Fruit fly (Drosophila melanogaster): ENCODE data around the gene Pect.

Gene Pect

dm6 chr2L:13164994-13165801, 38.4 kb upstream of the Pect start, which contains the start of gene Sirt1 (continued):
- no peak for TF ChIP-seq shn (GFP tag; optimal IDR thresholded peaks at IDR 0.05)
- peak; percentile 83 for TF ChIP-seq Six4 (GFP tag; optimal IDR thresholded peaks at IDR 0.05)
- no peak for TF ChIP-seq cas (GFP tag; IDR thresholded peaks at IDR 0.05)
- peak; percentile 76 for TF ChIP-seq Nf-YB (GFP tag; optimal IDR thresholded peaks at IDR 0.05)
- peak; percentile 100 for TF ChIP-seq YL-1 (GFP tag; optimal IDR thresholded peaks at IDR 0.05)
- peak; percentile 18 for TF ChIP-seq stwl (tag; optimal IDR thresholded peaks at IDR 0.05)
- no peak for TF ChIP-seq CG17912 (GFP tag; optimal IDR thresholded peaks at IDR 0.05)
- TF ChIP-seq CG10267 (tag; optimal IDR thresholded peaks at IDR 0.05): peak; percentile 77
- TF ChIP-seq CG8765 (GFP tag; IDR thresholded peaks at IDR 0.05): peak; percentile 49; the same call in 1 of the 2 replicates
- TF ChIP-seq CG6813 (GFP tag; optimal IDR thresholded peaks at IDR 0.05): peak; percentile 73
- TF ChIP-seq Hand (GFP tag; optimal IDR thresholded peaks at IDR 0.05): peak; percentile 16
- peak; percentile 89 for TF ChIP-seq sug (tag; optimal IDR thresholded peaks at IDR 0.05)
- TF ChIP-seq Trl (optimal IDR thresholded peaks at IDR 0.05): no peak
- TF ChIP-seq Trl (GFP tag; optimal IDR thresholded peaks at IDR 0.05): peak; percentile 14
- TF ChIP-seq unpg (GFP tag; optimal IDR thresholded peaks at IDR 0.05): peak; percentile 82
- peak; percentile 76 for TF ChIP-seq lilli (GFP tag; optimal IDR thresholded peaks at IDR 0.05)
- peak; percentile 84 for TF ChIP-seq CG12155 (GFP tag; optimal IDR thresholded peaks at IDR 0.05)
- TF ChIP-seq Hr3 (GFP tag; optimal IDR thresholded peaks at IDR 0.05): peak; percentile 92
- TF ChIP-seq Neu2 (GFP tag; optimal IDR thresholded peaks at IDR 0.05; ENCODE audit: borderline replicate concordance): no peak
- peak; percentile 87 for TF ChIP-seq phol (tag; optimal IDR thresholded peaks at IDR 0.05)
- TF ChIP-seq Optix (GFP tag; IDR thresholded peaks at IDR 0.05): no peak
- TF ChIP-seq gt (GFP tag; IDR thresholded peaks at IDR 0.05): 0 out of 2 replicates have a peak, but pooled peaks have one; percentile 27
- TF ChIP-seq CG16863 (GFP tag; optimal IDR thresholded peaks at IDR 0.05): peak; percentile 57
- 0 out of 2 replicates have a peak, but pooled peaks have one; percentile 21 for TF ChIP-seq crol (GFP tag; IDR thresholded peaks at IDR 0.05)
- peak; percentile 59 for TF ChIP-seq pnt (GFP tag; optimal IDR thresholded peaks at IDR 0.05)
- no peak for TF ChIP-seq dimm (GFP tag; IDR thresholded peaks at IDR 0.05)
- TF ChIP-seq rib (GFP tag; IDR thresholded peaks at IDR 0.05): no peak
- TF ChIP-seq CG18476 (GFP tag; optimal IDR thresholded peaks at IDR 0.05): peak; percentile 55
- peak; percentile 88 for TF ChIP-seq CG17829 (tag; optimal IDR thresholded peaks at IDR 0.05)
- TF ChIP-seq CG14014 (GFP tag; IDR thresholded peaks at IDR 0.05): peak; percentile 74; the same call in 1 of the 2 replicates
- TF ChIP-seq dmrt11E (tag; optimal IDR thresholded peaks at IDR 0.05): peak; percentile 92
- TF ChIP-seq Dfd (GFP tag; optimal IDR thresholded peaks at IDR 0.05): no peak
- TF ChIP-seq CG10462 (GFP tag; optimal IDR thresholded peaks at IDR 0.05): peak; percentile 59
- TF ChIP-seq CG11695 (GFP tag; IDR thresholded peaks at IDR 0.05): peak; percentile 80
- TF ChIP-seq caup (GFP tag; optimal IDR thresholded peaks at IDR 0.05; ENCODE audit: severe bottlenecking): peak; percentile 68
- peak; percentile 92 for TF ChIP-seq CG6689 (GFP tag; IDR thresholded peaks at IDR 0.05)
- TF ChIP-seq CG9817 (tag; optimal IDR thresholded peaks at IDR 0.05): peak; percentile 84
- peak; percentile 48 for TF ChIP-seq jing (GFP tag; optimal IDR thresholded peaks at IDR 0.05)
- peak; percentile 70; the same call in 1 of the 3 replicates for TF ChIP-seq so (GFP tag; IDR thresholded peaks at IDR 0.05)
- peak; percentile 82 for TF ChIP-seq gfzf (GFP tag; optimal IDR thresholded peaks at IDR 0.05)
- no peak for TF ChIP-seq hkb (optimal IDR thresholded peaks at IDR 0.05)
- TF ChIP-seq hkb (GFP tag; IDR thresholded peaks at IDR 0.05): peak; percentile 46; the same call in 1 of the 2 replicates
- TF ChIP-seq nmo (GFP tag; optimal IDR thresholded peaks at IDR 0.05): peak; percentile 95
- TF ChIP-seq Dp (GFP tag; optimal IDR thresholded peaks at IDR 0.05): no peak
- no peak for TF ChIP-seq CG7271 (tag; optimal IDR thresholded peaks at IDR 0.05)
- peak; percentile 18 for TF ChIP-seq Camta (GFP tag; optimal IDR thresholded peaks at IDR 0.05)
- TF ChIP-seq CG15479 (GFP tag; optimal IDR thresholded peaks at IDR 0.05): no peak
- TF ChIP-seq mirr (GFP tag; optimal IDR thresholded peaks at IDR 0.05): no peak
- TF ChIP-seq CG13287 (GFP tag; IDR thresholded peaks at IDR 0.05; ENCODE audit: partially characterized antibody): no peak

All from whole organism, embryonic.